Fruit fly (Drosophila melanogaster) whole organism, embryonic: ENCODE results near the gene CG44001.
A peak's percentile ranks its signal among the peaks of the same experiment; 100 is the strongest.

ENCODE experiments used
- Ada2b ChIP-seq: fragments of 200-800 bp; sonication (Bioruptor generic); IDR thresholded peaks from 2 replicates; pipeline ENCODE4 v1.3.6; 2022; ENCODE audit warnings: missing biosample characterization, missing genetic modification characterization
- C15 ChIP-seq: fragments of 200-800 bp; sonication (Bioruptor generic); IDR thresholded peaks from 3 replicates; pipeline ENCODE4 v1.3.6; 2022; ENCODE audit warnings: missing biosample characterization, missing genetic modification characterization
- CG12659 ChIP-seq: fragments of 200-800 bp; sonication (Bioruptor generic); optimal IDR thresholded peaks from 3 replicates; lab custom pipeline; 2017; ENCODE audit warnings: mild to moderate bottlenecking, missing biosample characterization, missing genetic modification reagents, missing genetic modification characterization
- CG12942 ChIP-seq: fragments of 200-800 bp; sonication (Bioruptor generic); optimal IDR thresholded peaks from 3 replicates; lab custom pipeline; 2016; ENCODE audit warnings: missing biosample characterization, missing genetic modification characterization
- CG17186 ChIP-seq: fragments of 200-800 bp; sonication (Bioruptor generic); optimal IDR thresholded peaks from 3 replicates; lab custom pipeline; 2017; ENCODE audit warnings: missing biosample characterization, missing genetic modification reagents, missing genetic modification characterization
- CG18619 ChIP-seq: fragments of 200-800 bp; sonication (Bioruptor generic); optimal IDR thresholded peaks from 3 replicates; lab custom pipeline; 2017; ENCODE audit warnings: missing biosample characterization, mild to moderate bottlenecking, missing genetic modification characterization
- CG2889 ChIP-seq: fragments of 200-800 bp; sonication (Bioruptor generic); IDR thresholded peaks from 3 replicates; pipeline ENCODE4 v1.3.6; 2022; ENCODE audit warnings: missing biosample characterization, missing genetic modification characterization
- CG30431 ChIP-seq: fragments of 200-800 bp; sonication (Bioruptor generic); optimal IDR thresholded peaks from 2 replicates; lab custom pipeline; 2017; ENCODE audit warnings: missing biosample characterization, missing genetic modification characterization
- CG31365 ChIP-seq: fragments of 200-800 bp; sonication (Bioruptor generic); optimal IDR thresholded peaks from 2 replicates; lab custom pipeline; 2018; ENCODE audit warnings: missing biosample characterization, mild to moderate bottlenecking, missing genetic modification characterization
- CG33557 ChIP-seq: fragments of 200-800 bp; sonication (Bioruptor generic); optimal IDR thresholded peaks from 2 replicates; lab custom pipeline; 2019; ENCODE audit warnings: missing biosample characterization, mild to moderate bottlenecking, missing genetic modification characterization, moderate library complexity
- CG34376 ChIP-seq: fragments of 200-800 bp; sonication (Bioruptor generic); optimal IDR thresholded peaks from 2 replicates; lab custom pipeline; 2018; ENCODE audit warnings: missing biosample characterization, mild to moderate bottlenecking, missing genetic modification characterization
- CG42726 ChIP-seq: fragments of 200-800 bp; sonication (Bioruptor generic); IDR thresholded peaks from 2 replicates; pipeline ENCODE4 v1.3.6; 2022; ENCODE audit warnings: missing biosample characterization, missing genetic modification characterization; ENCODE audit not compliant: partially characterized antibody
- CG43689 ChIP-seq: fragments of 200-800 bp; sonication (Bioruptor generic); IDR thresholded peaks from 2 replicates; pipeline ENCODE4 v1.3.6; 2022; ENCODE audit warnings: missing biosample characterization, missing genetic modification characterization
- CG5180 ChIP-seq: fragments of 200-800 bp; sonication (Bioruptor generic); optimal IDR thresholded peaks from 3 replicates; lab custom pipeline; 2017; ENCODE audit warnings: missing biosample characterization, missing genetic modification characterization, mild to moderate bottlenecking, moderate library complexity, missing genetic modification reagents
- CG6654 ChIP-seq: fragments of 200-800 bp; sonication (Bioruptor generic); optimal IDR thresholded peaks from 2 replicates; lab custom pipeline; 2017; ENCODE audit warnings: missing biosample characterization, mild to moderate bottlenecking, missing genetic modification characterization
- CG6791 ChIP-seq: fragments of 200-800 bp; sonication (Bioruptor generic); IDR thresholded peaks from 3 replicates; pipeline ENCODE4 v1.3.6; 2022; ENCODE audit warnings: missing biosample characterization, missing genetic modification characterization; ENCODE audit not compliant: partially characterized antibody
- CG8765 ChIP-seq: fragments of 200-800 bp; sonication (Bioruptor generic); IDR thresholded peaks from 2 replicates; pipeline ENCODE4 v1.3.6; 2022; ENCODE audit warnings: missing biosample characterization, missing genetic modification characterization
- CoRest ChIP-seq: fragments of 200-800 bp; sonication (Bioruptor generic); optimal IDR thresholded peaks from 3 replicates; lab custom pipeline; 2018; ENCODE audit warnings: missing biosample characterization, mild to moderate bottlenecking, missing genetic modification characterization, moderate library complexity
- CrebB ChIP-seq: fragments of 200-800 bp; sonication (Bioruptor generic); optimal IDR thresholded peaks from 3 replicates; lab custom pipeline; 2018; ENCODE audit warnings: missing biosample characterization, mild to moderate bottlenecking, missing genetic modification characterization
- Dad ChIP-seq: fragments of 200-800 bp; sonication (Bioruptor generic); optimal IDR thresholded peaks from 3 replicates; lab custom pipeline; 2016; ENCODE audit warnings: missing biosample characterization, missing genetic modification characterization
- Dfd ChIP-seq, 2 experiments: fragments of >200 bp; optimal IDR thresholded peaks; 2 replicates each; lab custom pipeline; 2017; ENCODE audit warnings: missing biosample characterization in 2 of 2, missing genetic modification characterization in 2 of 2
- E2f1 ChIP-seq: fragments of 200-800 bp; sonication (Bioruptor generic); IDR thresholded peaks from 2 replicates; pipeline ENCODE4 v1.3.6; 2022; ENCODE audit warnings: missing biosample characterization, missing genetic modification characterization
- ERR ChIP-seq: fragments of 200-800 bp; sonication (Bioruptor generic); optimal IDR thresholded peaks from 2 replicates; lab custom pipeline; 2016; ENCODE audit warnings: missing biosample characterization, missing genetic modification characterization
- Eip74EF ChIP-seq, 2 experiments: fragments of 200-800 bp in 1 of 2; fragments of >200 bp in 1 of 2; sonication (Bioruptor generic) in 1 of 2; optimal IDR thresholded peaks; 2 replicates each; lab custom pipeline; 2017 to 2019; ENCODE audit warnings: missing biosample characterization in 2 of 2, missing genetic modification characterization in 2 of 2, mild to moderate bottlenecking in 1 of 2, moderate library complexity in 1 of 2
- Ets97D ChIP-seq: fragments of 200-800 bp; sonication (Bioruptor generic); optimal IDR thresholded peaks from 3 replicates; lab custom pipeline; 2016; ENCODE audit warnings: missing biosample characterization, missing genetic modification characterization
- HLH4C ChIP-seq: fragments of 200-800 bp; sonication (Bioruptor generic); IDR thresholded peaks from 3 replicates; pipeline ENCODE4 v1.3.6; 2022; ENCODE audit warnings: missing biosample characterization, missing genetic modification characterization; ENCODE audit not compliant: partially characterized antibody
- HLHmδ ChIP-seq: fragments of 200-800 bp; sonication (Bioruptor generic); optimal IDR thresholded peaks from 2 replicates; lab custom pipeline; 2018; ENCODE audit warnings: missing biosample characterization, mild to moderate bottlenecking, missing genetic modification characterization, moderate library complexity
- NC2α ChIP-seq: fragments of 200-800 bp; sonication (Bioruptor generic); optimal IDR thresholded peaks from 2 replicates; lab custom pipeline; 2016; ENCODE audit warnings: missing biosample characterization, missing genetic modification characterization
- Poxn ChIP-seq: fragments of 200-800 bp; sonication (Bioruptor generic); IDR thresholded peaks from 2 replicates; pipeline ENCODE4 v1.3.6; 2022; ENCODE audit warnings: missing biosample characterization, missing genetic modification characterization
- YL-1 ChIP-seq: fragments of 200-800 bp; sonication (Bioruptor generic); optimal IDR thresholded peaks from 3 replicates; lab custom pipeline; 2017; ENCODE audit warnings: missing biosample characterization, mild to moderate bottlenecking, missing genetic modification characterization
- bsh ChIP-seq, 2 experiments: fragments of 200-800 bp; sonication (Bioruptor generic); optimal IDR thresholded peaks; 2 replicates each; lab custom pipeline; 2017 to 2018; ENCODE audit warnings: mild to moderate bottlenecking in 2 of 2, missing biosample characterization in 2 of 2, missing genetic modification characterization in 2 of 2, moderate library complexity in 1 of 2
- dati ChIP-seq: fragments of 200-800 bp; sonication (Bioruptor generic); IDR thresholded peaks from 2 replicates; pipeline ENCODE4 v1.3.6; 2022; ENCODE audit warnings: missing biosample characterization, missing genetic modification characterization
- dimm ChIP-seq: fragments of 200-800 bp; sonication (Bioruptor generic); IDR thresholded peaks from 2 replicates; pipeline ENCODE4 v1.3.6; 2022; ENCODE audit warnings: missing biosample characterization, missing genetic modification characterization
- disco-r ChIP-seq: fragments of 200-800 bp; sonication (Bioruptor generic); optimal IDR thresholded peaks from 2 replicates; lab custom pipeline; 2016; ENCODE audit warnings: missing biosample characterization, missing genetic modification characterization
- en ChIP-seq: fragments of 200-800 bp; sonication (Bioruptor generic); optimal IDR thresholded peaks from 2 replicates; lab custom pipeline; 2016; ENCODE audit warnings: missing biosample characterization, missing genetic modification characterization
- ewg ChIP-seq: fragments of 200-800 bp; sonication (Bioruptor generic); optimal IDR thresholded peaks from 3 replicates; lab custom pipeline; 2017; ENCODE audit warnings: mild to moderate bottlenecking, missing biosample characterization, missing genetic modification reagents, missing genetic modification characterization
- h ChIP-seq: fragments of >200 bp; optimal IDR thresholded peaks from 2 replicates; lab custom pipeline; 2017
- luna ChIP-seq: fragments of 200-800 bp; sonication (Bioruptor generic); optimal IDR thresholded peaks from 2 replicates; lab custom pipeline; 2016; ENCODE audit warnings: missing biosample characterization, missing genetic modification characterization
- maf-S ChIP-seq: fragments of 200-800 bp; sonication (Bioruptor generic); optimal IDR thresholded peaks from 2 replicates; lab custom pipeline; 2016; ENCODE audit warnings: missing biosample characterization, missing genetic modification characterization
- mirr ChIP-seq: fragments of 200-800 bp; sonication (Bioruptor generic); optimal IDR thresholded peaks from 3 replicates; lab custom pipeline; 2018; ENCODE audit warnings: missing biosample characterization, mild to moderate bottlenecking, missing genetic modification characterization
- mld ChIP-seq: fragments of 200-800 bp; sonication (Bioruptor generic); IDR thresholded peaks from 3 replicates; pipeline ENCODE4 v1.3.6; 2022; ENCODE audit warnings: missing biosample characterization, missing genetic modification characterization; ENCODE audit not compliant: partially characterized antibody
- nau ChIP-seq: fragments of 200-800 bp; sonication (Bioruptor generic); optimal IDR thresholded peaks from 3 replicates; lab custom pipeline; 2017; ENCODE audit warnings: missing biosample characterization, mild to moderate bottlenecking, missing genetic modification characterization, missing genetic modification reagents
- pita ChIP-seq: fragments of 200-800 bp; sonication (Bioruptor generic); optimal IDR thresholded peaks from 2 replicates; lab custom pipeline; 2017; ENCODE audit warnings: missing biosample characterization, mild to moderate bottlenecking, missing genetic modification characterization
- row ChIP-seq: fragments of 200-800 bp; sonication (Bioruptor generic); IDR thresholded peaks from 3 replicates; pipeline ENCODE4 v1.3.6; 2022; ENCODE audit warnings: missing biosample characterization, missing genetic modification characterization
- salm ChIP-seq: fragments of 200-800 bp; sonication (Bioruptor generic); optimal IDR thresholded peaks from 2 replicates; lab custom pipeline; 2018; ENCODE audit warnings: missing biosample characterization, mild to moderate bottlenecking, missing genetic modification characterization
- so ChIP-seq: fragments of 200-800 bp; sonication (Bioruptor generic); IDR thresholded peaks from 3 replicates; pipeline ENCODE4 v1.3.6; 2022; ENCODE audit warnings: missing biosample characterization, missing genetic modification characterization
- tin ChIP-seq: fragments of 200-800 bp; sonication (Bioruptor generic); optimal IDR thresholded peaks from 3 replicates; lab custom pipeline; 2016; ENCODE audit warnings: missing biosample characterization, missing genetic modification characterization
- tio ChIP-seq: fragments of 200-800 bp; sonication (Bioruptor generic); optimal IDR thresholded peaks from 2 replicates; lab custom pipeline; 2017; ENCODE audit warnings: missing biosample characterization, missing genetic modification characterization, inconsistent platforms
- zen ChIP-seq: fragments of 200-800 bp; sonication (Bioruptor generic); optimal IDR thresholded peaks from 3 replicates; lab custom pipeline; 2018; ENCODE audit warnings: missing biosample characterization, mild to moderate bottlenecking, missing genetic modification characterization, moderate library complexity

CG44001 gene

DNA sequence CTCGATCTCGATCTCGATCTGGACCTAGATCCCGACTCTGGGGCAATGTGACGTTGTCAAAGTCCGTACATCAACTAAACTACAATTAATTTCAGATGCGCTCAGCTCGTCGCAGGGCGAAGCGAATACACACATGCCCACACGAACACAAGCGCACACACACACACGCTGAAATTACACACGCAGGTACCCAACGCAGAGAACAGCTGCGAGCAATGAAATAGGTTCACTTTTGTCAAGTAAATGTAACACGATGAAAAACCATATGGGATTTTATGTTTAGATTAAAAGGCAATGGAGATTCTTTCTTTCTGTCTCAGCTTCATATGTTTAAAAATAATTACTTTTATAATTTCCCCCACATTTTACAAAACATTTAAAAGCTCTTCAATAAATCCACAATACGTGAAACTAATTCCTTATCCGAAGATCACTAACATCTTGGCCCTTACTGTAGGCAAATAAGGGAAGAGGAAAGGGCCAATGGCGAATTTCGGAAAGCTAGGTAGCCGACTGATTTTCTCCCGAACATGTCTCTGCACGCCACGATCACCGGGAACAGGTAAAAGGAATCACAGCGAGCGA is 42.7 kb upstream of the CG44001 start (continued):
- TF ChIP-seq CG2889, result peak; percentile 68; the same call in 2 of the 3 replicates
- peak; percentile 69 for TF ChIP-seq disco-r (GFP tag; lab: Kevin White, UChicago)
- peak; percentile 67 for TF ChIP-seq dimm (GFP tag; lab: Robert Waterston, UW)
- peak; percentile 72 for TF ChIP-seq CG5180
- TF ChIP-seq YL-1, result peak; percentile 51
- 0 out of 2 replicates have a peak, but pooled peaks have one; percentile 3 for TF ChIP-seq dati (GFP tag; lab: Robert Waterston, UW)
- TF ChIP-seq Ada2b, result peak; percentile 84
- peak; percentile 67 for TF ChIP-seq nau
- TF ChIP-seq HLH4C (GFP tag; lab: Robert Waterston, UW), result no peak
- peak; percentile 74 for TF ChIP-seq tin (GFP tag; lab: Kevin White, UChicago)
- TF ChIP-seq CrebB (tag; lab: Kevin White, UChicago), result peak; percentile 56
- TF ChIP-seq CG6654 (GFP tag; lab: Kevin White, UChicago), result peak; percentile 54
- peak; percentile 71 for TF ChIP-seq CG8765
- TF ChIP-seq so (GFP tag; lab: Robert Waterston, UW), result peak; percentile 82
- TF ChIP-seq CG6791 (GFP tag; lab: Robert Waterston, UW), result peak; percentile 26; the same call in 1 of the 3 replicates
- TF ChIP-seq CG18619 (GFP tag; lab: Kevin White, UChicago), result peak; percentile 79
- TF ChIP-seq bsh (GFP tag; optimal IDR thresholded peaks at IDR 0.05; lab: Kevin White, UChicago), result peak; percentile 75 to 83
- peak; percentile 54 for TF ChIP-seq CG12942 (GFP tag; lab: Kevin White, UChicago)
- peak; percentile 32 for TF ChIP-seq CG31365 (tag; lab: Kevin White, UChicago)
- TF ChIP-seq Ets97D (GFP tag; lab: Kevin White, UChicago), result peak; percentile 16
- no peak for TF ChIP-seq maf-S
- TF ChIP-seq luna, result no peak
- TF ChIP-seq ERR (GFP tag; lab: Kevin White, UChicago), result peak; percentile 54
- TF ChIP-seq Dfd (GFP tag; optimal IDR thresholded peaks at IDR 0.05; lab: Kevin White, UChicago), result no peak
- TF ChIP-seq Poxn (GFP tag; lab: Robert Waterston, UW), result peak; percentile 56
- TF ChIP-seq CoRest (tag; lab: Kevin White, UChicago), result peak; percentile 88
- no peak for TF ChIP-seq CG17186 (GFP tag; lab: Kevin White, UChicago)
- no peak for TF ChIP-seq mld
- TF ChIP-seq C15 (GFP tag; lab: Robert Waterston, UW), result no peak
- peak; percentile 96 for TF ChIP-seq CG33557 (GFP tag; lab: Kevin White, UChicago)
- TF ChIP-seq E2f1 (GFP tag; lab: Robert Waterston, UW), result peak; percentile 66
- TF ChIP-seq pita (GFP tag; lab: Kevin White, UChicago), result no peak
- peak; percentile 92 for TF ChIP-seq zen (tag; lab: Kevin White, UChicago)
- peak; percentile 63 for TF ChIP-seq salm
- TF ChIP-seq ewg (GFP tag; lab: Kevin White, UChicago), result peak; percentile 54
- TF ChIP-seq tio, result peak; percentile 85
- TF ChIP-seq CG43689 (GFP tag; lab: Robert Waterston, UW), result no peak
- peak; percentile 90 for TF ChIP-seq row (GFP tag; lab: Robert Waterston, UW)
- TF ChIP-seq CG34376, result peak; percentile 75
- TF ChIP-seq Dad (GFP tag; lab: Kevin White, UChicago), result peak; percentile 53
- TF ChIP-seq Eip74EF (GFP tag; optimal IDR thresholded peaks at IDR 0.05; lab: Kevin White, UChicago), result peak in 1 of 2 experiments; percentile 75
- TF ChIP-seq CG30431 (GFP tag; lab: Kevin White, UChicago), result peak; percentile 86
- TF ChIP-seq CG42726, result no peak
- peak; percentile 31 for TF ChIP-seq mirr (GFP tag; lab: Kevin White, UChicago)
- TF ChIP-seq HLHmδ, result no peak
- TF ChIP-seq h (lab: Kevin White, UChicago), result no peak
- peak; percentile 85 for TF ChIP-seq CG12659 (GFP tag; lab: Kevin White, UChicago)
- peak; percentile 45 for TF ChIP-seq en
- TF ChIP-seq NC2α (GFP tag; lab: Kevin White, UChicago), result no peak
